Worm (Caenorhabditis elegans) whole organism, L3 larva: ENCODE results near the gene clc-4.

Source experiments
- aly-2 ChIP-seq: fragments of 150-350 bp; optimal IDR thresholded peaks from 2 replicates; lab custom pipeline; 2014; ENCODE audit warnings: missing biosample characterization, missing genetic modification characterization
- ama-1 ChIP-seq: fragments of 150-350 bp; optimal IDR thresholded peaks from 2 replicates; lab custom pipeline; 2018
- ceh-28 ChIP-seq: fragments of 150-350 bp; optimal IDR thresholded peaks from 2 replicates; lab custom pipeline; 2014; ENCODE audit warnings: missing biosample characterization, missing genetic modification reagents, missing genetic modification characterization
- ceh-82 ChIP-seq: fragments of 150-350 bp; optimal IDR thresholded peaks from 2 replicates; lab custom pipeline; 2014; ENCODE audit warnings: missing biosample characterization, missing genetic modification characterization
- daf-12 ChIP-seq: fragments of 150-350 bp; optimal IDR thresholded peaks from 2 replicates; lab custom pipeline; 2014; ENCODE audit warnings: missing biosample characterization, missing genetic modification reagents, missing genetic modification characterization
- egl-27 ChIP-seq: sonication (generic microtip); optimal IDR thresholded peaks from 4 replicates; lab custom pipeline; 2017; ENCODE audit warnings: missing biosample characterization, missing genetic modification reagents, missing genetic modification characterization
- elt-1 ChIP-seq: fragments of 150-350 bp; optimal IDR thresholded peaks from 2 replicates; lab custom pipeline; 2014; ENCODE audit warnings: missing biosample characterization, missing genetic modification characterization
- elt-2 ChIP-seq: sonication (generic microtip); optimal IDR thresholded peaks from 2 replicates; lab custom pipeline; 2016; ENCODE audit warnings: missing genetic modification reagents, mild to moderate bottlenecking, missing genetic modification characterization, missing compliant biosample characterization
- elt-3 ChIP-seq, 3 experiments: fragments of 150-350 bp in 1 of 3; sonication (generic microtip) in 2 of 3; optimal IDR thresholded peaks; 2 replicates in 2 of 3; 4 replicates in 1 of 3; lab custom pipeline; 2014 to 2017; ENCODE audit warnings: missing biosample characterization in 3 of 3, missing genetic modification characterization in 3 of 3
- eor-1 ChIP-seq, 2 experiments: fragments of 150-350 bp; optimal IDR thresholded peaks; 2 replicates each; lab custom pipeline; 2014 to 2018; ENCODE audit warnings: missing biosample characterization in 2 of 2, missing genetic modification characterization in 2 of 2
- fkh-2 ChIP-seq: fragments of 150-350 bp; optimal IDR thresholded peaks from 2 replicates; lab custom pipeline; 2014; ENCODE audit warnings: missing biosample characterization, missing genetic modification reagents, missing genetic modification characterization
- fos-1 ChIP-seq: fragments of 150-350 bp; optimal IDR thresholded peaks from 2 replicates; lab custom pipeline; 2014; ENCODE audit warnings: missing biosample characterization, missing genetic modification characterization
- hmg-11 ChIP-seq: sonication (generic microtip); optimal IDR thresholded peaks from 2 replicates; lab custom pipeline; 2016; ENCODE audit warnings: missing genetic modification characterization, missing compliant biosample characterization
- jun-1 ChIP-seq: fragments of 150-350 bp; optimal IDR thresholded peaks from 2 replicates; lab custom pipeline; 2014; ENCODE audit warnings: missing biosample characterization, missing genetic modification reagents, missing genetic modification characterization
- lin-15B ChIP-seq: fragments of 150-350 bp; optimal IDR thresholded peaks from 2 replicates; lab custom pipeline; 2014; ENCODE audit warnings: missing biosample characterization, missing genetic modification characterization
- lsy-12 ChIP-seq: sonication (generic microtip); optimal IDR thresholded peaks from 2 replicates; lab custom pipeline; 2016; ENCODE audit warnings: mild to moderate bottlenecking, missing genetic modification characterization, missing compliant biosample characterization
- mdl-1 ChIP-seq: fragments of 150-350 bp; optimal IDR thresholded peaks from 2 replicates; lab custom pipeline; 2014; ENCODE audit warnings: missing biosample characterization, missing genetic modification characterization
- nfya-1 ChIP-seq: sonication (generic microtip); optimal IDR thresholded peaks from 2 replicates; lab custom pipeline; 2017; ENCODE audit warnings: missing genetic modification characterization, mild to moderate bottlenecking, missing compliant biosample characterization, antibody characterized with exemption, moderate library complexity; ENCODE audit not compliant: insufficient read depth
- nhr-11 ChIP-seq: fragments of 150-350 bp; optimal IDR thresholded peaks from 2 replicates; lab custom pipeline; 2014; ENCODE audit warnings: missing biosample characterization, missing genetic modification characterization
- nhr-12 ChIP-seq: fragments of 150-350 bp; optimal IDR thresholded peaks from 2 replicates; lab custom pipeline; 2014; ENCODE audit warnings: missing biosample characterization, missing genetic modification characterization
- nhr-23 ChIP-seq: fragments of 150-350 bp; optimal IDR thresholded peaks from 2 replicates; lab custom pipeline; 2014; ENCODE audit warnings: missing biosample characterization, missing genetic modification reagents, missing genetic modification characterization
- nhr-25 ChIP-seq: sonication (generic microtip); optimal IDR thresholded peaks from 2 replicates; lab custom pipeline; 2017; ENCODE audit warnings: missing biosample characterization, missing genetic modification characterization
- nhr-28 ChIP-seq: fragments of 150-350 bp; optimal IDR thresholded peaks from 2 replicates; lab custom pipeline; 2014; ENCODE audit warnings: missing biosample characterization, missing genetic modification characterization
- nhr-67 ChIP-seq: fragments of 150-350 bp; optimal IDR thresholded peaks from 2 replicates; lab custom pipeline; 2014; ENCODE audit warnings: missing biosample characterization, missing genetic modification characterization
- nhr-76 ChIP-seq: fragments of 150-350 bp; sonication (generic microtip); optimal IDR thresholded peaks from 5 replicates; lab custom pipeline; 2014; ENCODE audit warnings: missing biosample characterization, missing genetic modification characterization
- pha-4 ChIP-seq: fragments of 150-350 bp; optimal IDR thresholded peaks from 2 replicates; lab custom pipeline; 2014; ENCODE audit warnings: missing biosample characterization, missing genetic modification reagents, missing genetic modification characterization
- pqm-1 ChIP-seq: fragments of 150-350 bp; optimal IDR thresholded peaks from 2 replicates; lab custom pipeline; 2017; ENCODE audit warnings: missing biosample characterization, missing genetic modification characterization, inconsistent platforms
- sea-2 ChIP-seq: fragments of 150-350 bp; sonication (generic microtip); optimal IDR thresholded peaks from 4 replicates; lab custom pipeline; 2014; ENCODE audit warnings: missing biosample characterization, missing genetic modification reagents, missing genetic modification characterization
- skn-1 ChIP-seq: fragments of 150-350 bp; optimal IDR thresholded peaks from 2 replicates; lab custom pipeline; 2014; ENCODE audit warnings: missing biosample characterization, missing genetic modification characterization
- snpc-4 ChIP-seq: fragments of 150-350 bp; optimal IDR thresholded peaks from 2 replicates; lab custom pipeline; 2014; ENCODE audit warnings: missing biosample characterization, missing genetic modification characterization
- tbx-2 ChIP-seq: sonication (generic microtip); optimal IDR thresholded peaks from 2 replicates; lab custom pipeline; 2016; ENCODE audit warnings: mild to moderate bottlenecking, missing genetic modification characterization, missing compliant biosample characterization
- ztf-11 ChIP-seq: fragments of 150-350 bp; optimal IDR thresholded peaks from 2 replicates; lab custom pipeline; 2014; ENCODE audit warnings: missing biosample characterization, missing genetic modification characterization
- ztf-4 ChIP-seq: fragments of 150-350 bp; optimal IDR thresholded peaks from 2 replicates; lab custom pipeline; 2014; ENCODE audit warnings: missing biosample characterization, missing genetic modification characterization

Gene clc-4

DNA sequence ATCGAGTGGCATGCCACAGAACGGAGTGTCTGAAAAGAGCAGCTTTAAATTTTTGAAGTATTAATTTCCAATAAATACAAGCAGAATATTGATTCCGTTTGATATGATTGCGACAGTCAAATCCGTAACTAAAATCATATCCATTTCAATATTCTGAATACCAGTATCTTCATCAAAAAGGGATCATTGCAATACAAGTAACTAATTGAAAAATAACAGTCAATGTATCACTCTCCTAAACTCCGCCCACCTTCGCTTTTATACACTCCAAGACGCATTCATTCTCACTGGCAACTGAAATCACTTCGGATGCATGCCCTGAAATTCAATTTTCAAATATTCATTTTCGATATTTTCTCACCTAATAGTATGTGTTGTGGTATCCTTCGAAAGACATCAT, 30.3 kb downstream of the clc-4 start, which contains the start of gene R07A4.3:
R07A4.3 (plus strand) TSS at position 301 of the 400 bp plus-strand sequence.
- TF ChIP-seq lsy-12 (tag; lab: Kevin White, UChicago): no peak
- TF ChIP-seq ztf-11 (tag; lab: Kevin White, UChicago): no peak
- no peak for TF ChIP-seq nfya-1 (tag; lab: Kevin White, UChicago)
- no peak for TF ChIP-seq nhr-25 (tag; lab: Kevin White, UChicago)
- no peak for TF ChIP-seq ama-1
- no peak for TF ChIP-seq nhr-76 (tag; lab: Kevin White, UChicago)
- TF ChIP-seq daf-12 (tag; lab: Kevin White, UChicago): no peak
- TF ChIP-seq pqm-1 (tag; lab: Kevin White, UChicago): no peak
- no peak for TF ChIP-seq nhr-23
- TF ChIP-seq nhr-12: no peak
- TF ChIP-seq tbx-2 (tag; lab: Kevin White, UChicago): no peak
- no peak for TF ChIP-seq fkh-2 (tag; lab: Kevin White, UChicago)
- TF ChIP-seq hmg-11 (tag; lab: Kevin White, UChicago): no peak
- TF ChIP-seq nhr-28 (tag; lab: Kevin White, UChicago): no peak
- no peak for TF ChIP-seq lin-15B (tag; lab: Kevin White, UChicago)
- TF ChIP-seq nhr-11: no peak
- TF ChIP-seq elt-3 (tag; optimal IDR thresholded peaks at IDR 0.05; lab: Kevin White, UChicago): no peak
- TF ChIP-seq, all 47 proteins: peak for 0

DNA sequence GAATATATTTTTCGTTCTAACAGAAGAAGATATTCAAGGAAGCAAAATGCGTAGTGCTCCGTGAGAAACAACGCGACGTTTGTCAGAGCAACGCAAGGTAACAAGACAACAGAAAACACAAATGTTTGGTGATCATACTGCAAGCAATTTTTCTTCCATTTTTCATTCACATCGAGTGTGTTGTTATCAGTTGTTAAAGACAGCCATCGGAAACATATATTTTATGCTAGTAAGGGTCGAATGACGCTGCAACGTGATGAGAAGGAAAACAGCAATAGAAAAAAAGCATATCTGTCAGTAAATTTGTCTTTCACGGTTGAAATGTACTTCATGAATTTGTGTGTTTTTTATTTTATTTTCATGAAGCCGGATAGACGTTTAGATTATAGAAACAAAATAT, 35.6 kb downstream of the clc-4 start:
- peak; percentile 19 for TF ChIP-seq pqm-1 (tag; lab: Kevin White, UChicago)
- no peak for TF ChIP-seq ama-1
- TF ChIP-seq elt-3 (tag; optimal IDR thresholded peaks at IDR 0.05; lab: Kevin White, UChicago): no peak
- TF ChIP-seq nhr-25 (tag; lab: Kevin White, UChicago): no peak
- no peak for TF ChIP-seq sea-2 (GFP tag; lab: Kevin White, UChicago)
- no peak for TF ChIP-seq eor-1 (tag; optimal IDR thresholded peaks at IDR 0.05; lab: Kevin White, UChicago)
- TF ChIP-seq nhr-67 (tag; lab: Kevin White, UChicago): no peak
- no peak for TF ChIP-seq hmg-11 (tag; lab: Kevin White, UChicago)
- TF ChIP-seq elt-2 (tag; lab: Kevin White, UChicago): peak; percentile 39
- no peak for TF ChIP-seq mdl-1
- no peak for TF ChIP-seq ztf-4 (tag; lab: Kevin White, UChicago)
- TF ChIP-seq fos-1 (tag; lab: Kevin White, UChicago): no peak

DNA sequence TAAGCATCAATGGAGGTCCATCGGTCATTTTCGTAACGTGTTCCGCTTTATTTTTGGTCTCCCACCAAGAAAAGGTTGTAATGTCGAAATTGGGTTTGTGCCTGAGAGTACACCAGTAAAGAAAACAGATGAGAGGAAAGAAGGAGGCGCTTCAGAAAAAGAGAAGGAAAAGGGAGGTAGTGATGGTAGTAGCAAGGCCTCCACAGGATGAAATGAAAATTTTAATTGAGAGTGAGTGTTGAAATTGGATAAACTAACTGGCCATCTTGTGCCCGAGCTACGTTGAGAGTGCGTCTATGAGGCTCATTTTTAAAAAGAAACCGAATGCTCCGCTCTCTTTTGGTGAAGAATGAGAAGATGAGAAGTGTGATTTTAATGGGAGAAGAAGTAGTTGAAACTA, 37.3 kb downstream of the clc-4 start, which contains the start of gene R07A4.2:
R07A4.2 (minus strand) TSS at position 101 of the 400 bp plus-strand sequence.
- no peak for TF ChIP-seq nhr-23
- no peak for TF ChIP-seq aly-2
- no peak for TF ChIP-seq ztf-11 (tag; lab: Kevin White, UChicago)
- no peak for TF ChIP-seq fos-1 (tag; lab: Kevin White, UChicago)
- TF ChIP-seq sea-2 (GFP tag; lab: Kevin White, UChicago): no peak
- no peak for TF ChIP-seq nhr-12
- no peak for TF ChIP-seq ceh-82 (tag; lab: Kevin White, UChicago)
- TF ChIP-seq elt-1 (tag; lab: Kevin White, UChicago): no peak
- TF ChIP-seq pha-4: no peak
- no peak for TF ChIP-seq nfya-1 (tag; lab: Kevin White, UChicago)
- TF ChIP-seq fkh-2 (tag; lab: Kevin White, UChicago): no peak
- no peak for TF ChIP-seq nhr-76 (tag; lab: Kevin White, UChicago)
- TF ChIP-seq eor-1 (tag; optimal IDR thresholded peaks at IDR 0.05; lab: Kevin White, UChicago): no peak
- no peak for TF ChIP-seq ceh-28 (tag; lab: Kevin White, UChicago)
- no peak for TF ChIP-seq snpc-4 (tag; lab: Kevin White, UChicago)
- no peak for TF ChIP-seq elt-3 (tag; optimal IDR thresholded peaks at IDR 0.05; lab: Kevin White, UChicago)

DNA sequence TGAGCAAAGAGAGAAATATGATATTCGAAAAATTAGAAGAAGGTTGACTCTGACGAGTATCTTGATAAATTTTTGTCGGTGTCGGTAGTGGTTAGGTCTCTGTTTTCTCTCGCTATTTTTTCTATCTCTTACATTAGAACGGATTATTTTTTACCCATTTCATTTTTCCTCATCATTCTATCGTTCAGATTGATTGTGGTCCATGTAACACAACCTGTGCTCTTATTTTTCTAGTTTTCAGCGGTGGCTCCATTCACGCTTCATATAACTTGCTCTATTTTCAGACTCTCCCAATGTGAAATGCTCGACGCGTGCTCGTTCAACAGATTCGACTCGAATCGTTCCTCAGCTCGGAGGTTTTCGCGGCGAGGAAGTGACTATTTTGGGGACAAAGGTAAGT, 49.7 kb downstream of the clc-4 start, which contains the start of gene egl-36:
egl-36 (plus strand) TSS at position 301 of the 400 bp plus-strand sequence.
- TF ChIP-seq egl-27 (tag; lab: Kevin White, UChicago): no peak
- no peak for TF ChIP-seq snpc-4 (tag; lab: Kevin White, UChicago)
- no peak for TF ChIP-seq jun-1 (tag; lab: Kevin White, UChicago)
- TF ChIP-seq skn-1: no peak
- TF ChIP-seq elt-3 (tag; optimal IDR thresholded peaks at IDR 0.05; lab: Kevin White, UChicago): no peak
- TF ChIP-seq hmg-11 (tag; lab: Kevin White, UChicago): no peak
- no peak for TF ChIP-seq pha-4
- no peak for TF ChIP-seq aly-2
- no peak for TF ChIP-seq nhr-11
- TF ChIP-seq daf-12 (tag; lab: Kevin White, UChicago): no peak
- TF ChIP-seq nhr-28 (tag; lab: Kevin White, UChicago): no peak
- no peak for TF ChIP-seq lsy-12 (tag; lab: Kevin White, UChicago)
